Worm (Caenorhabditis elegans) whole organism, mixed stage, embryonic: ENCODE measurements around the gene mel-32.

Experiments used
- M03D4.4 ChIP-seq: sonication (generic microtip); optimal IDR thresholded peaks from 2 replicates; lab custom pipeline; 2017; ENCODE audit warnings: mild to moderate bottlenecking, missing genetic modification characterization, missing compliant biosample characterization
- blmp-1 ChIP-seq: fragments of 150-350 bp; optimal IDR thresholded peaks from 2 replicates; lab custom pipeline; 2014; ENCODE audit warnings: missing biosample characterization, missing genetic modification characterization
- ceh-39 ChIP-seq: fragments of 150-350 bp; optimal IDR thresholded peaks from 2 replicates; lab custom pipeline; 2014; ENCODE audit warnings: missing biosample characterization, missing genetic modification characterization
- ceh-43 ChIP-seq: fragments of 200-800 bp; sonication (Bioruptor generic); optimal IDR thresholded peaks from 2 replicates; lab custom pipeline; 2018; ENCODE audit warnings: mild to moderate bottlenecking, missing genetic modification characterization, moderate library complexity, missing compliant biosample characterization
- ceh-83 ChIP-seq: fragments of 200-800 bp; sonication (Bioruptor generic); optimal IDR thresholded peaks from 2 replicates; lab custom pipeline; 2018; ENCODE audit warnings: mild to moderate bottlenecking, missing genetic modification characterization, missing compliant biosample characterization
- ces-1 ChIP-seq: fragments of 150-350 bp; optimal IDR thresholded peaks from 2 replicates; lab custom pipeline; 2014; ENCODE audit warnings: missing biosample characterization, missing genetic modification reagents, missing genetic modification characterization
- cnd-1 ChIP-seq: fragments of 200-800 bp; sonication (Bioruptor generic); optimal IDR thresholded peaks from 2 replicates; lab custom pipeline; 2018; ENCODE audit warnings: mild to moderate bottlenecking, missing genetic modification characterization, missing compliant biosample characterization
- drap-1 ChIP-seq: fragments of 200-800 bp; sonication (Bioruptor generic); optimal IDR thresholded peaks from 3 replicates; lab custom pipeline; 2018; ENCODE audit warnings: mild to moderate bottlenecking, missing genetic modification characterization, missing compliant biosample characterization
- elt-1 ChIP-seq: sonication (generic microtip); optimal IDR thresholded peaks from 2 replicates; lab custom pipeline; 2017; ENCODE audit warnings: missing genetic modification characterization, mild to moderate bottlenecking, missing compliant biosample characterization, antibody characterized with exemption, moderate library complexity, borderline replicate concordance; ENCODE audit not compliant: insufficient read depth
- elt-3 ChIP-seq: fragments of 150-350 bp; optimal IDR thresholded peaks from 2 replicates; lab custom pipeline; 2014; ENCODE audit warnings: missing biosample characterization, missing genetic modification characterization
- flh-1 ChIP-seq: fragments of 200-800 bp; sonication (Bioruptor generic); optimal IDR thresholded peaks from 2 replicates; lab custom pipeline; 2018; ENCODE audit warnings: mild to moderate bottlenecking, missing genetic modification characterization, moderate library complexity, missing compliant biosample characterization
- ham-2 ChIP-seq: fragments of 200-800 bp; sonication (Bioruptor generic); optimal IDR thresholded peaks from 2 replicates; lab custom pipeline; 2018; ENCODE audit warnings: mild to moderate bottlenecking, missing genetic modification characterization, missing compliant biosample characterization
- hlh-1 ChIP-seq: fragments of 150-350 bp; optimal IDR thresholded peaks from 2 replicates; lab custom pipeline; 2014; ENCODE audit warnings: missing biosample characterization, missing genetic modification reagents, missing genetic modification characterization
- lin-13 ChIP-seq: fragments of 150-350 bp; optimal IDR thresholded peaks from 2 replicates; lab custom pipeline; 2014; ENCODE audit warnings: missing biosample characterization, missing genetic modification characterization
- lin-32 ChIP-seq: fragments of 200-800 bp; sonication (Bioruptor generic); optimal IDR thresholded peaks from 2 replicates; lab custom pipeline; 2018; ENCODE audit warnings: mild to moderate bottlenecking, missing genetic modification characterization, missing compliant biosample characterization
- lsy-2 ChIP-seq: fragments of 150-350 bp; optimal IDR thresholded peaks from 2 replicates; lab custom pipeline; 2014; ENCODE audit warnings: missing biosample characterization, missing genetic modification characterization
- mab-5 ChIP-seq: fragments of 150-350 bp; optimal IDR thresholded peaks from 2 replicates; lab custom pipeline; 2014; ENCODE audit warnings: missing biosample characterization, missing genetic modification characterization
- mep-1 ChIP-seq: fragments of 150-350 bp; optimal IDR thresholded peaks from 2 replicates; lab custom pipeline; 2017; ENCODE audit warnings: missing biosample characterization, missing genetic modification reagents, missing genetic modification characterization, inconsistent platforms
- mls-2 ChIP-seq: sonication (generic microtip); optimal IDR thresholded peaks from 2 replicates; lab custom pipeline; 2016; ENCODE audit warnings: mild to moderate bottlenecking, missing genetic modification characterization, moderate library complexity, missing compliant biosample characterization
- nhr-12 ChIP-seq: fragments of 150-350 bp; optimal IDR thresholded peaks from 2 replicates; lab custom pipeline; 2014; ENCODE audit warnings: missing biosample characterization, missing genetic modification characterization
- nhr-2 ChIP-seq: fragments of 150-350 bp; optimal IDR thresholded peaks from 2 replicates; lab custom pipeline; 2014; ENCODE audit warnings: missing biosample characterization, missing genetic modification characterization
- nhr-237 ChIP-seq: fragments of 150-350 bp; optimal IDR thresholded peaks from 2 replicates; lab custom pipeline; 2014; ENCODE audit warnings: missing biosample characterization, missing genetic modification characterization
- nhr-28 ChIP-seq: fragments of 150-350 bp; optimal IDR thresholded peaks from 2 replicates; lab custom pipeline; 2014; ENCODE audit warnings: missing biosample characterization, missing genetic modification characterization
- nhr-76 ChIP-seq: sonication (generic microtip); optimal IDR thresholded peaks from 2 replicates; lab custom pipeline; 2017; ENCODE audit warnings: missing biosample characterization, missing genetic modification characterization
- pha-4 ChIP-seq: fragments of 150-350 bp; optimal IDR thresholded peaks from 2 replicates; lab custom pipeline; 2018; ENCODE audit warnings: missing biosample characterization, missing genetic modification reagents, missing genetic modification characterization
- sem-2 ChIP-seq: fragments of 200-800 bp; sonication (Bioruptor generic); optimal IDR thresholded peaks from 2 replicates; lab custom pipeline; 2018; ENCODE audit warnings: mild to moderate bottlenecking, missing genetic modification characterization, missing compliant biosample characterization
- snpc-4 ChIP-seq: fragments of 150-350 bp; optimal IDR thresholded peaks from 2 replicates; lab custom pipeline; 2014; ENCODE audit warnings: missing biosample characterization, missing genetic modification characterization
- sptf-1 ChIP-seq: sonication (generic microtip); optimal IDR thresholded peaks from 2 replicates; lab custom pipeline; 2017; ENCODE audit warnings: mild to moderate bottlenecking, missing genetic modification characterization, moderate library complexity, missing compliant biosample characterization
- tbx-8 ChIP-seq: fragments of 200-800 bp; sonication (Bioruptor generic); optimal IDR thresholded peaks from 2 replicates; lab custom pipeline; 2018; ENCODE audit warnings: mild to moderate bottlenecking, missing genetic modification characterization, moderate library complexity, missing compliant biosample characterization
- unc-120 ChIP-seq: sonication (generic microtip); optimal IDR thresholded peaks from 2 replicates; lab custom pipeline; 2017; ENCODE audit warnings: missing genetic modification characterization, missing compliant biosample characterization; ENCODE audit not compliant: poor library complexity, severe bottlenecking
- unc-39 ChIP-seq: fragments of 150-350 bp; optimal IDR thresholded peaks from 2 replicates; lab custom pipeline; 2014; ENCODE audit warnings: missing biosample characterization, missing genetic modification characterization
- unc-62 ChIP-seq: fragments of 150-350 bp; optimal IDR thresholded peaks from 2 replicates; lab custom pipeline; 2014; ENCODE audit warnings: missing biosample characterization, missing genetic modification reagents, missing genetic modification characterization
- ztf-11 ChIP-seq: fragments of 150-350 bp; optimal IDR thresholded peaks from 2 replicates; lab custom pipeline; 2014; ENCODE audit warnings: missing biosample characterization, missing genetic modification characterization

mel-32 gene

ce11 chrIII:6442305-6443125 lies at the start of gene mel-32:
TSS of gene mel-32 (minus strand) at chrIII:6443000.
- no peak for TF ChIP-seq flh-1
- no peak for TF ChIP-seq lin-32 (GFP tag; lab: Kevin White, UChicago)
- TF ChIP-seq unc-62 (GFP tag; lab: Kevin White, UChicago), result no peak
- TF ChIP-seq blmp-1 (tag; lab: Kevin White, UChicago), result no peak
- no peak for TF ChIP-seq mab-5
- no peak for TF ChIP-seq nhr-12 (tag; lab: Kevin White, UChicago)
- no peak for TF ChIP-seq snpc-4 (tag; lab: Kevin White, UChicago)
- no peak for TF ChIP-seq ceh-39 (tag; lab: Kevin White, UChicago)
- no peak for TF ChIP-seq nhr-237
- no peak for TF ChIP-seq ceh-43
- TF ChIP-seq drap-1 (GFP tag; lab: Kevin White, UChicago), result no peak
- no peak for TF ChIP-seq pha-4 (tag; lab: Kevin White, UChicago)
- no peak for TF ChIP-seq mls-2 (tag; lab: Kevin White, UChicago)
- no peak for TF ChIP-seq elt-1 (tag; lab: Kevin White, UChicago)

DNA sequence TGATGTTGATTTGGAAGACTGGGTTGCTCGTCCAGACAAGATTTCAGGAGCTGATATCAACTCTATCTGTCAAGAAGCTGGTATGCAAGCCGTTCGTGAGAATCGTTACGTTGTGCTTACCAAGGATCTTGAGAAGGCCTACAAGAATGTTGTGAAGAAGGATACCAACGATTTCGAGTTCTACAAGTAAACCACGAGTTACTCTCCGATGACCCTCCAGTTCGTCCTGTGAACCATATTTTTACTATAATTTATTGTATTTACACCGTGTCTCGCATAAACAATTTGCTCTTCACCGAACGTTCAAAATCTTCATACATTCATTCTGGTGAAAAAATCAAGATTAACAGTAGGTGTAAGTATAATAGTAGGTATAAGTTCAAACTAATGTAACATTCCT lies 48.2 kb upstream of the mel-32 start:
- TF ChIP-seq lin-13 (no peak), elt-3 (tag; lab: Kevin White, UChicago) (no peak), mep-1 (tag; lab: Kevin White, UChicago) (no peak), cnd-1 (no peak), ham-2 (GFP tag; lab: Kevin White, UChicago) (no peak), sptf-1 (tag; lab: Kevin White, UChicago) (no peak), flh-1 (no peak), M03D4.4 (tag; lab: Kevin White, UChicago) (no peak), nhr-76 (tag; lab: Kevin White, UChicago) (no peak)

DNA sequence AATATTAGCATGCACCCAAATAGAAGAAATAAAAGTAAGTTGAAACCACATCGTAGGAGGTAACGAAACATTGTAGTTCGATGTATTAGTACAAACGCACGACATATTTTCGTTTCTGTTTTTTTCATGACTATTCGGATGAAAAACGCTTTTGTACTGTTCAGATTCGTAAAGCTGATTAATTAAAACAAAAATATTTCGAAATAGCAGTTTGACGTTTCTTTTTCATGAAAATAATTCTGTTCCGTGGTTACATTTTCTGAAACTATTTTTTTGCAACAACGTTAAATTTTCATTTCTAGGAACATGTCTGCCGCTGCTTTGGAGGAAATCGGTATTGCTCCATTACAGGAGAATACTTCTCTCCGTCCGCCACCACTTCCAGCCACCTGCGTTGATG lies 46.7 kb upstream of the mel-32 start, which contains the start of gene rpt-3:
rpt-3 (plus strand) TSS at position 301 of the 400 bp plus-strand sequence.
- TF ChIP-seq cnd-1 (no peak), hlh-1 (tag; lab: Kevin White, UChicago) (no peak), sptf-1 (tag; lab: Kevin White, UChicago) (no peak), mep-1 (tag; lab: Kevin White, UChicago) (no peak), ceh-39 (tag; lab: Kevin White, UChicago) (no peak), nhr-2 (tag; lab: Kevin White, UChicago) (no peak), lin-32 (GFP tag; lab: Kevin White, UChicago) (no peak), mab-5 (no peak), unc-62 (GFP tag; lab: Kevin White, UChicago) (no peak), unc-39 (tag; lab: Kevin White, UChicago) (no peak), tbx-8 (no peak), nhr-76 (tag; lab: Kevin White, UChicago) (no peak)
- TF ChIP-seq, all 35 proteins: peak for 0

- TF ChIP-seq nhr-28 (tag; lab: Kevin White, UChicago) (no peak), sptf-1 (tag; lab: Kevin White, UChicago) (no peak), flh-1 (no peak), snpc-4 (tag; lab: Kevin White, UChicago) (no peak), ceh-39 (tag; lab: Kevin White, UChicago) (no peak), ceh-83 (GFP tag; lab: Kevin White, UChicago) (no peak), pha-4 (tag; lab: Kevin White, UChicago) (no peak), blmp-1 (tag; lab: Kevin White, UChicago) (no peak), lsy-2 (tag; lab: Kevin White, UChicago) (peak; percentile 30), elt-3 (tag; lab: Kevin White, UChicago) (no peak), ztf-11 (tag; lab: Kevin White, UChicago) (no peak), drap-1 (GFP tag; lab: Kevin White, UChicago) (no peak), unc-39 (tag; lab: Kevin White, UChicago) (no peak), unc-120 (tag; lab: Kevin White, UChicago) (no peak), unc-62 (GFP tag; lab: Kevin White, UChicago) (no peak), ces-1 (peak; percentile 37), ceh-43 (peak; percentile 62), nhr-237 (peak; percentile 2), elt-1 (tag; lab: Kevin White, UChicago) (no peak), sem-2 (GFP tag; lab: Kevin White, UChicago) (no peak), mep-1 (tag; lab: Kevin White, UChicago) (peak; percentile 39)
- TF ChIP-seq, all 35 proteins: peak for 5
Measured at ce11 chrIII:6488916-6489315, 46.1 kb upstream of the mel-32 start.
